Worm (Caenorhabditis elegans) whole organism, L3 larva: ENCODE measurements around the gene T10C6.16.

Experiments
- ZK546.5 ChIP-seq: sonication (generic microtip); optimal IDR thresholded peaks from 2 replicates; lab custom pipeline; 2017; ENCODE audit warnings: missing biosample characterization, missing genetic modification characterization
- egl-27 ChIP-seq: sonication (generic microtip); optimal IDR thresholded peaks from 4 replicates; lab custom pipeline; 2017; ENCODE audit warnings: missing biosample characterization, missing genetic modification reagents, missing genetic modification characterization
- elt-2 ChIP-seq: sonication (generic microtip); optimal IDR thresholded peaks from 2 replicates; lab custom pipeline; 2016; ENCODE audit warnings: missing genetic modification reagents, mild to moderate bottlenecking, missing genetic modification characterization, missing compliant biosample characterization
- fos-1 ChIP-seq: fragments of 150-350 bp; optimal IDR thresholded peaks from 2 replicates; lab custom pipeline; 2014; ENCODE audit warnings: missing biosample characterization, missing genetic modification characterization
- jun-1 ChIP-seq: fragments of 150-350 bp; optimal IDR thresholded peaks from 2 replicates; lab custom pipeline; 2014; ENCODE audit warnings: missing biosample characterization, missing genetic modification reagents, missing genetic modification characterization
- nfya-1 ChIP-seq: sonication (generic microtip); optimal IDR thresholded peaks from 2 replicates; lab custom pipeline; 2017; ENCODE audit warnings: missing genetic modification characterization, mild to moderate bottlenecking, missing compliant biosample characterization, antibody characterized with exemption, moderate library complexity; ENCODE audit not compliant: insufficient read depth
- nhr-25 ChIP-seq: sonication (generic microtip); optimal IDR thresholded peaks from 2 replicates; lab custom pipeline; 2017; ENCODE audit warnings: missing biosample characterization, missing genetic modification characterization
- snpc-4 ChIP-seq: fragments of 150-350 bp; optimal IDR thresholded peaks from 2 replicates; lab custom pipeline; 2014; ENCODE audit warnings: missing biosample characterization, missing genetic modification characterization

- no peak for TF ChIP-seq nfya-1 (tag; lab: Kevin White, UChicago)
- no peak for TF ChIP-seq egl-27
- no peak for TF ChIP-seq nhr-25 (tag; lab: Kevin White, UChicago)
- no peak for TF ChIP-seq snpc-4 (tag; lab: Kevin White, UChicago)
- TF ChIP-seq jun-1 = no peak
- TF ChIP-seq elt-2 = no peak
- TF ChIP-seq ZK546.5 = no peak
- no peak for TF ChIP-seq fos-1 (tag; lab: Kevin White, UChicago)
Observed at ce11 chrV:16057010-16057463, 24.2 kb upstream of the T10C6.16 start, which contains the start of gene F14H3.5.
